Fruit fly (Drosophila melanogaster) whole organism, adult: Measurements from ENCODE around the gene Ppcs.

ENCODE experiments used
- CG11617 ChIP-seq: fragments of 200-800 bp; sonication (Bioruptor generic); optimal IDR thresholded peaks from 2 replicates; lab custom pipeline; 2017; ENCODE audit warnings: mild to moderate bottlenecking, missing biosample characterization, missing genetic modification reagents, missing genetic modification characterization
- CG12768 ChIP-seq: fragments of 200-800 bp; sonication (Bioruptor generic); optimal IDR thresholded peaks from 2 replicates; lab custom pipeline; 2017; ENCODE audit warnings: missing biosample characterization, missing genetic modification characterization, mild to moderate bottlenecking, moderate library complexity, missing genetic modification reagents
- CG14711 ChIP-seq: fragments of 200-800 bp; sonication (Bioruptor generic); optimal IDR thresholded peaks from 2 replicates; lab custom pipeline; 2018; ENCODE audit warnings: missing biosample characterization, mild to moderate bottlenecking, missing genetic modification characterization, moderate library complexity
- CG1620 ChIP-seq: fragments of 200-800 bp; sonication (Bioruptor generic); optimal IDR thresholded peaks from 2 replicates; lab custom pipeline; 2016; ENCODE audit warnings: missing biosample characterization, missing genetic modification characterization
- CG33017 ChIP-seq: fragments of 200-800 bp; sonication (Bioruptor generic); optimal IDR thresholded peaks from 2 replicates; lab custom pipeline; 2018; ENCODE audit warnings: missing biosample characterization, mild to moderate bottlenecking, missing genetic modification characterization, moderate library complexity
- CG5204 ChIP-seq: fragments of 200-800 bp; sonication (Bioruptor generic); optimal IDR thresholded peaks from 2 replicates; lab custom pipeline; 2016; ENCODE audit warnings: missing biosample characterization, missing genetic modification characterization
- CG7045 ChIP-seq: fragments of 200-800 bp; sonication (Bioruptor generic); optimal IDR thresholded peaks from 2 replicates; lab custom pipeline; 2017; ENCODE audit warnings: missing biosample characterization, mild to moderate bottlenecking, missing genetic modification characterization
- CG7101 ChIP-seq: fragments of 200-800 bp; sonication (Bioruptor generic); optimal IDR thresholded peaks from 2 replicates; lab custom pipeline; 2018; ENCODE audit warnings: missing biosample characterization, mild to moderate bottlenecking, missing genetic modification characterization, moderate library complexity
- Clk ChIP-seq: fragments of 200-800 bp; sonication (Bioruptor generic); optimal IDR thresholded peaks from 2 replicates; lab custom pipeline; 2017; ENCODE audit warnings: missing biosample characterization, missing genetic modification characterization
- Crg-1 ChIP-seq: fragments of 200-800 bp; sonication (Bioruptor generic); optimal IDR thresholded peaks from 2 replicates; lab custom pipeline; 2016; ENCODE audit warnings: missing biosample characterization, missing genetic modification characterization
- Hr96 ChIP-seq: fragments of 200-800 bp; sonication (Bioruptor generic); optimal IDR thresholded peaks from 2 replicates; lab custom pipeline; 2016; ENCODE audit warnings: missing biosample characterization, missing genetic modification characterization
- Mnt ChIP-seq: fragments of 200-800 bp; sonication (Bioruptor generic); optimal IDR thresholded peaks from 2 replicates; lab custom pipeline; 2016; ENCODE audit warnings: missing biosample characterization, mild to moderate bottlenecking, missing genetic modification characterization
- bab1 ChIP-seq: fragments of 200-800 bp; sonication (Bioruptor generic); optimal IDR thresholded peaks from 3 replicates; lab custom pipeline; 2019; ENCODE audit warnings: missing biosample characterization, mild to moderate bottlenecking, missing genetic modification characterization, moderate library complexity
- cic ChIP-seq: fragments of 200-800 bp; sonication (Bioruptor generic); optimal IDR thresholded peaks from 2 replicates; lab custom pipeline; 2017; ENCODE audit warnings: missing biosample characterization, mild to moderate bottlenecking, missing genetic modification characterization, moderate library complexity
- cnc ChIP-seq, 2 experiments: fragments of >200 bp; optimal IDR thresholded peaks; 2 replicates each; lab custom pipeline; 2017
- kay ChIP-seq: fragments of 200-800 bp; sonication (Bioruptor generic); peaks from one replicate; lab custom pipeline; 2016; ENCODE audit warnings: missing biosample characterization, missing genetic modification characterization, borderline replicate concordance
- ovo ChIP-seq: fragments of 200-800 bp; sonication (Bioruptor generic); optimal IDR thresholded peaks from 2 replicates; lab custom pipeline; 2016; ENCODE audit warnings: missing biosample characterization, missing genetic modification characterization
- pad ChIP-seq: fragments of 200-800 bp; sonication (Bioruptor generic); optimal IDR thresholded peaks from 3 replicates; lab custom pipeline; 2017; ENCODE audit warnings: missing biosample characterization, missing genetic modification characterization, mild to moderate bottlenecking, moderate library complexity, missing genetic modification reagents
- tj ChIP-seq: fragments of 200-800 bp; sonication (Bioruptor generic); optimal IDR thresholded peaks from 3 replicates; lab custom pipeline; 2017; ENCODE audit warnings: missing biosample characterization, mild to moderate bottlenecking, missing genetic modification characterization, moderate library complexity
- toe ChIP-seq: fragments of 200-800 bp; sonication (Bioruptor generic); optimal IDR thresholded peaks from 2 replicates; lab custom pipeline; 2016; ENCODE audit warnings: missing biosample characterization, missing genetic modification characterization

The Ppcs gene

dm6 chr3R:19108126-19108525, 39.6 kb downstream of the Ppcs start:
- TF ChIP-seq pad (GFP tag; lab: Kevin White, UChicago) (no peak), CG5204 (GFP tag; lab: Kevin White, UChicago) (no peak), CG7101 (no peak), toe (GFP tag; lab: Kevin White, UChicago) (no peak), CG33017 (tag; lab: Kevin White, UChicago) (no peak), CG11617 (GFP tag; lab: Kevin White, UChicago) (no peak), kay (GFP tag; lab: Kevin White, UChicago) (no peak), bab1 (GFP tag; lab: Kevin White, UChicago) (no peak), CG12768 (GFP tag; lab: Kevin White, UChicago) (no peak), tj (no peak), Crg-1 (no peak), Clk (GFP tag; lab: Kevin White, UChicago) (no peak), ovo (no peak), cnc (optimal IDR thresholded peaks at IDR 0.05; lab: Kevin White, UChicago) (no peak), CG14711 (tag; lab: Kevin White, UChicago) (no peak), Mnt (GFP tag; lab: Kevin White, UChicago) (no peak), CG1620 (GFP tag; lab: Kevin White, UChicago) (no peak), CG7045 (GFP tag; lab: Kevin White, UChicago) (no peak), Hr96 (GFP tag; lab: Kevin White, UChicago) (no peak), cic (GFP tag; lab: Kevin White, UChicago) (no peak)

dm6 chr3R:19107058-19107457, 40.7 kb downstream of the Ppcs start:
- TF ChIP-seq pad (GFP tag; lab: Kevin White, UChicago) = no peak
- TF ChIP-seq tj = no peak
- no peak for TF ChIP-seq CG12768 (GFP tag; lab: Kevin White, UChicago)
- no peak for TF ChIP-seq CG5204 (GFP tag; lab: Kevin White, UChicago)
- no peak for TF ChIP-seq CG11617 (GFP tag; lab: Kevin White, UChicago)
- no peak for TF ChIP-seq kay (GFP tag; lab: Kevin White, UChicago)
- no peak for TF ChIP-seq CG14711 (tag; lab: Kevin White, UChicago)
- no peak for TF ChIP-seq toe (GFP tag; lab: Kevin White, UChicago)
- TF ChIP-seq Crg-1 = no peak
- no peak for TF ChIP-seq cic (GFP tag; lab: Kevin White, UChicago)
- TF ChIP-seq Hr96 (GFP tag; lab: Kevin White, UChicago) = no peak
- TF ChIP-seq ovo = no peak
- TF ChIP-seq CG33017 (tag; lab: Kevin White, UChicago) = no peak
- no peak for TF ChIP-seq CG7101
- no peak for TF ChIP-seq CG1620 (GFP tag; lab: Kevin White, UChicago)
- TF ChIP-seq cnc (optimal IDR thresholded peaks at IDR 0.05; lab: Kevin White, UChicago) = no peak

dm6 chr3R:19106452-19106851, 41.3 kb downstream of the Ppcs start:
- no peak for TF ChIP-seq CG12768 (GFP tag; lab: Kevin White, UChicago)
- TF ChIP-seq Crg-1 = no peak
- TF ChIP-seq CG7101 = no peak
- TF ChIP-seq bab1 (GFP tag; lab: Kevin White, UChicago) = no peak
- TF ChIP-seq cnc (optimal IDR thresholded peaks at IDR 0.05; lab: Kevin White, UChicago) = no peak
- TF ChIP-seq Clk (GFP tag; lab: Kevin White, UChicago) = no peak
- TF ChIP-seq CG7045 (GFP tag; lab: Kevin White, UChicago) = no peak
- no peak for TF ChIP-seq kay (GFP tag; lab: Kevin White, UChicago)
- no peak for TF ChIP-seq CG1620 (GFP tag; lab: Kevin White, UChicago)
- no peak for TF ChIP-seq cic (GFP tag; lab: Kevin White, UChicago)
- TF ChIP-seq CG33017 (tag; lab: Kevin White, UChicago) = no peak

- TF ChIP-seq CG14711 (tag; lab: Kevin White, UChicago) (no peak), CG33017 (tag; lab: Kevin White, UChicago) (no peak), toe (GFP tag; lab: Kevin White, UChicago) (no peak), CG5204 (GFP tag; lab: Kevin White, UChicago) (no peak), CG7101 (no peak), kay (GFP tag; lab: Kevin White, UChicago) (no peak), CG11617 (GFP tag; lab: Kevin White, UChicago) (no peak), ovo (no peak), Crg-1 (no peak), tj (no peak), CG1620 (GFP tag; lab: Kevin White, UChicago) (no peak), bab1 (GFP tag; lab: Kevin White, UChicago) (no peak), CG7045 (GFP tag; lab: Kevin White, UChicago) (no peak), Hr96 (GFP tag; lab: Kevin White, UChicago) (no peak), cnc (optimal IDR thresholded peaks at IDR 0.05; lab: Kevin White, UChicago) (no peak), Mnt (GFP tag; lab: Kevin White, UChicago) (no peak)
These were observed 41.9 kb downstream of the Ppcs start for dm6 chr3R:19105821-19106220.

dm6 chr3R:19104123-19104522, 43.6 kb downstream of the Ppcs start:
- no peak for TF ChIP-seq Clk (GFP tag; lab: Kevin White, UChicago)
- TF ChIP-seq tj = no peak

- TF ChIP-seq CG11617 (GFP tag; lab: Kevin White, UChicago) (no peak), ovo (no peak), tj (no peak), toe (GFP tag; lab: Kevin White, UChicago) (no peak), CG12768 (GFP tag; lab: Kevin White, UChicago) (no peak), CG5204 (GFP tag; lab: Kevin White, UChicago) (no peak), CG7045 (GFP tag; lab: Kevin White, UChicago) (no peak), Clk (GFP tag; lab: Kevin White, UChicago) (no peak), bab1 (GFP tag; lab: Kevin White, UChicago) (no peak), cic (GFP tag; lab: Kevin White, UChicago) (no peak), Hr96 (GFP tag; lab: Kevin White, UChicago) (no peak), Mnt (GFP tag; lab: Kevin White, UChicago) (no peak), pad (GFP tag; lab: Kevin White, UChicago) (no peak), cnc (optimal IDR thresholded peaks at IDR 0.05; lab: Kevin White, UChicago) (no peak), CG14711 (tag; lab: Kevin White, UChicago) (no peak), CG7101 (no peak), kay (GFP tag; lab: Kevin White, UChicago) (no peak), CG33017 (tag; lab: Kevin White, UChicago) (no peak), CG1620 (GFP tag; lab: Kevin White, UChicago) (no peak)
These were observed 44.5 kb downstream of the Ppcs start for dm6 chr3R:19103189-19103588.
